Fruit fly (Drosophila melanogaster): ENCODE measurements around the gene nau.

Gene nau

DNA sequence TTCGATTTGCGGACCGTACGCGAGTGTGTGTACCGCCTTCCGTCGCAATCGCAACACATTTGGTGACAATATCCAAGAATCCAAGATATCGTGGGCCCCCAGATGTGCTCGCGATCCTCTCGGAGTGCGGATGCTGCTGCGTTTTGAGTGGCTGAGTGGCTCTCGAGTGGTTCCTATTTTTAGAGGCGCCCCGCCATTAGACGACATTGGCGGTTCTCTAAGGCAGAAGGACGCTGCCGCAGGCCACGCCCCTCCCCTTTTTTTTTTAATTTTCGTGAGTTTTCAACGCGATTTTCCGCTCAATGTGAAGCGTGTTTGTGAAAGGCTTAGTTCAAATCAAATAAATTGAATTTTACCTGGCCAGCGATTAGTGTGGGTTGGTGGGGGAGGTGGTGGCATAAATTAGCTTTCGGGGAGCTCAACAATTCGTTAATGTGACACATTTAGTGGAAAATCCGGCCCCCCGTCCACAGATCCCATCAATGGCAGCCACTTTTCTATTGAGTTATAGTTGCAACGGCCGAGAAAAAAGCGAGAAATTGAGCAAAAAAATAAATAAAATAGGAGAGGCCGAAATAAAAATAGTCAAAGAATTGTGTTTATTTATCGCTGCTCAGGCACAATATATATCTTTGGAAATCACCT, at the start of gene nau:
nau (minus strand) TSS at position 61 of the 645 bp plus-strand sequence.
- peak; percentile 65 for TF ChIP-seq sd (tag; optimal IDR thresholded peaks at IDR 0.05)
- TF ChIP-seq Ets65A (GFP tag), result peak; percentile 92
- TF ChIP-seq CG10366 (GFP tag; IDR thresholded peaks at IDR 0.05), result no peak
- TF ChIP-seq CG4328 (GFP tag; optimal IDR thresholded peaks at IDR 0.05), result peak; percentile 50
- peak; percentile 1 for TF ChIP-seq abd-A (tag; optimal IDR thresholded peaks at IDR 0.05)
- peak; percentile 59 for TF ChIP-seq Nf-YC (tag; optimal IDR thresholded peaks at IDR 0.05)
- TF ChIP-seq z (GFP tag; IDR thresholded peaks at IDR 0.05), result peak; percentile 92
- TF ChIP-seq CG3281 (GFP tag; optimal IDR thresholded peaks at IDR 0.05), result no peak
- TF ChIP-seq Nf-YB (GFP tag; optimal IDR thresholded peaks at IDR 0.05), result peak; percentile 80
- TF ChIP-seq chinmo (GFP tag; IDR thresholded peaks at IDR 0.05; ENCODE audit: partially characterized antibody), result 0 out of 4 replicates have a peak, but pooled peaks have one; percentile 15

DNA sequence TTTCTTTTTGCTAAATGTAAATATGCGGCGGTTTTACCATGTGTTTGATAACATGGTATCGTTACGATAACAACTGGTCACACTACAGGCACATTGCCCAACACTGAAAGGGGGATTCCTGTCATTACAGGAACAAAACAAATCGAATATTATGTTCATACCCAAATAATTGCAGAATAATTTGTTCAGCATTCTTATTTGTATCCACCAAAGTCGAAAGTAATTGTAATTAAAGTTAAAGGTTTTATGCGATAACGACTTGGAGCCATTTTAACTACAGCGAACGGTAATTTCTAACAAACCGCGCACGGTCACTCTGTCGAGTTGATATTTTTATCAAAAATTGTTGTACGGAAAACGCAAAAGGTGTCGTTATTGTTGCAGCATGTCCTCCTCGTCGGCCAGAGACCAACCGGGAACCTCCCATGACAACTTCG, 49.3 kb upstream of the nau start, which contains the start of the genes CG10214 and CG10375:
CG10214 (minus strand) TSS at position 72 of the 437 bp plus-strand sequence.
CG10375 (plus strand) TSS at position 296 of the 437 bp plus-strand sequence.
- TF ChIP-seq HLH3B (GFP tag; IDR thresholded peaks at IDR 0.05) (peak; percentile 44; the same call in 1 of the 2 replicates), tap (tag; optimal IDR thresholded peaks at IDR 0.05) (peak; percentile 58), CG7372 (GFP tag; IDR thresholded peaks at IDR 0.05) (peak; percentile 45; the same call in 1 of the 2 replicates), CG2116 (GFP tag; optimal IDR thresholded peaks at IDR 0.05) (peak; percentile 69), CG3995 (GFP tag; optimal IDR thresholded peaks at IDR 0.05) (peak; percentile 72), shn (GFP tag; optimal IDR thresholded peaks at IDR 0.05) (peak; percentile 83), CG9609 (GFP tag; optimal IDR thresholded peaks at IDR 0.05) (peak; percentile 76), lbe (GFP tag; optimal IDR thresholded peaks at IDR 0.05) (peak; percentile 69), Dip3 (GFP tag; optimal IDR thresholded peaks at IDR 0.05) (peak; percentile 80), CG17568 (GFP tag; optimal IDR thresholded peaks at IDR 0.05) (no peak), CG30403 (GFP tag; optimal IDR thresholded peaks at IDR 0.05) (peak; percentile 84), abd-A (tag; optimal IDR thresholded peaks at IDR 0.05) (no peak), CG8359 (GFP tag; optimal IDR thresholded peaks at IDR 0.05; ENCODE audit: borderline replicate concordance) (no peak), CG15073 (GFP tag; optimal IDR thresholded peaks at IDR 0.05) (peak; percentile 29), disco-r (GFP tag; optimal IDR thresholded peaks at IDR 0.05) (peak; percentile 59), CG3847 (GFP tag; IDR thresholded peaks at IDR 0.05) (peak; percentile 82), Chrac-16 (GFP tag; optimal IDR thresholded peaks at IDR 0.05) (peak; percentile 70), CG31365 (tag; optimal IDR thresholded peaks at IDR 0.05) (no peak), tio (GFP tag; optimal IDR thresholded peaks at IDR 0.05) (no peak), sens (GFP tag) (peak; percentile 94), CG15601 (tag; optimal IDR thresholded peaks at IDR 0.05) (peak; percentile 66), zen (tag; optimal IDR thresholded peaks at IDR 0.05) (peak; percentile 78), CG16863 (GFP tag; optimal IDR thresholded peaks at IDR 0.05) (peak; percentile 76), Bdp1 (GFP tag; optimal IDR thresholded peaks at IDR 0.05) (peak; percentile 66), Dp (GFP tag; optimal IDR thresholded peaks at IDR 0.05) (peak; percentile 49), Dfd (GFP tag; optimal IDR thresholded peaks at IDR 0.05) (no peak), Elba2 (GFP tag; optimal IDR thresholded peaks at IDR 0.05) (peak; percentile 61), ro (GFP tag; IDR thresholded peaks at IDR 0.05) (no peak), Atf3 (GFP tag; optimal IDR thresholded peaks at IDR 0.05) (peak; percentile 48), bab2 (GFP tag; optimal IDR thresholded peaks at IDR 0.05) (peak; percentile 71), Gsc (GFP tag; IDR thresholded peaks at IDR 0.05) (no peak), Mrtf (GFP tag; IDR thresholded peaks at IDR 0.05) (no peak), CG13894 (tag; optimal IDR thresholded peaks at IDR 0.05) (peak; percentile 63), emc (GFP tag; optimal IDR thresholded peaks at IDR 0.05) (peak; percentile 37), nerfin-2 (GFP tag; IDR thresholded peaks at IDR 0.05; ENCODE audit: partially characterized antibody) (no peak), CG18599 (GFP tag; optimal IDR thresholded peaks at IDR 0.05) (peak; percentile 78), HmgD (GFP tag; optimal IDR thresholded peaks at IDR 0.05) (peak; percentile 86), h (optimal IDR thresholded peaks at IDR 0.05) (no peak), trh (GFP tag; optimal IDR thresholded peaks at IDR 0.05) (peak; percentile 41), CG4424 (GFP tag; optimal IDR thresholded peaks at IDR 0.05) (peak; percentile 75)
